Fruit fly (Drosophila melanogaster): Measurements from ENCODE around the gene Rpp14a.

dm6 chr3R:30012602-30013489, 43.8 kb upstream of the Rpp14a start:
- TF ChIP-seq CG8478 (optimal IDR thresholded peaks at IDR 0.05), result no peak
- TF ChIP-seq CTCF (optimal IDR thresholded peaks at IDR 0.05), result no peak

Data from S2 (cell line).